Fruit fly (Drosophila melanogaster) S2 (cell line): ENCODE results near the gene ZIPIC.

Source experiments
- CG8478 ChIP-seq: fragments of >200 bp; optimal IDR thresholded peaks from 2 replicates; lab custom pipeline; 2018
- CTCF ChIP-seq, 2 experiments: fragments of >200 bp; optimal IDR thresholded peaks; 2 replicates each; lab custom pipeline; 2018

ZIPIC gene

DNA sequence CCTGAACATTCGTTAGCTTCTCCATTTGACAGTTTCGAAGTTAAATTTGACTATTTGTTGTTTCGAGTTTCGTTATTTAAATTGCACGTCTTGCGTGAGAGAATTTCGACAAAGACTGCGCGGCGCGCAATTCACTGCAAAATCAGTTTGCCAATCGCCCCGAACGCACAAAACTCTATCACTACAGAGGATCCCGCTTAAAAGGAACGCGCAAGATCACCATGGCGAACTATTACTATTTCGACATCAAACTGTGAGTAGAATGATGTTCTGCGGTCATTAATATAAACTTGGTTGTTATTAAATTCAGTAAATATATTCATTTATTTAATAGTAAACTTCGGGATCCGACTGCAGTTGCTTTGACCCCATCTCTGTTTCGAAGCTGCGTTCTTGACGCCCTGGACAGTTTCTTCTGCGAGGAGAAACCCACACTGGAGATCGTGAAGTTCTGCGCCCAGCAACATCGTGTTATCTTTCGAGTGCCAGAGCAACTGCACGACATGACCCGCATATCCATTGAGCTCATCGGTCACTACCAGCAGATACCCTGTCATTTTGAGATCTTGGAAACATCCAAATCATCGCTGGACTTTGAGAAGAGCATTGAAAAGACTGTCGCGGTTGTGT, 19.4 kb upstream of the ZIPIC start, which contains the start of the genes Rpp14b and spn-A:
Rpp14b (plus strand) TSS at position 43 of the 630 bp plus-strand sequence.
spn-A (minus strand) TSS at position 123 of the 630 bp plus-strand sequence.
- TF ChIP-seq CG8478 (lab: Kevin White, UChicago) (no peak), CTCF (optimal IDR thresholded peaks at IDR 0.05; lab: Kevin White, UChicago) (no peak)

- TF ChIP-seq CG8478 (lab: Kevin White, UChicago) (no peak), CTCF (optimal IDR thresholded peaks at IDR 0.05; lab: Kevin White, UChicago) (peak; percentile 10 to 43)
These were observed 15.9 kb upstream of the ZIPIC start, which contains the start of gene Jasper for dm6 chr3R:30052455-30053046. Jasper (plus strand) TSS chr3R:30052514.

DNA sequence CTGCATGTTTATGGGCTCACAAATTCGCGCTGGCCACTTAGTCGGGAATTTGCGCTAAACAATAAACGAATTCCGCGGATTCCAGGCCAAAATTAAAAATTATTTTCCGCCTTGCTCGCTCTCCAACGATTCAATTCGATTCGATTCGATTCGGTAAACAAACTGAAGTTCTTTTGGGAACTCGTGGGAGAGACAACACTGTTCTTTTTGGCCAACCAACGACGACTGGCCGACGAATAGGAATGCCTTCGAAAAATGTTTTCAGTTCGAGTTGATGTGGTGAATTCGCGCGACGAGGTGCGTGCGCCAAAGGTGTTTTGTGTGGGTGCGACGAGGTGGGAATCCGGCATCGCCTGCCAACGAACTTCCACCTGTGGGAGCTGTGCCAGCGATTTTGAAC, 15.3 kb upstream of the ZIPIC start, which contains the start of gene CG15528:
CG15528 (minus strand) TSS at position 180 of the 400 bp plus-strand sequence.
- TF ChIP-seq CTCF (optimal IDR thresholded peaks at IDR 0.05; lab: Kevin White, UChicago) (no peak), CG8478 (lab: Kevin White, UChicago) (no peak)

- TF ChIP-seq CG8478 (lab: Kevin White, UChicago) = no peak
- TF ChIP-seq CTCF (optimal IDR thresholded peaks at IDR 0.05; lab: Kevin White, UChicago) = no peak
These were observed 13.8 kb upstream of the ZIPIC start for dm6 chr3R:30050448-30050847.

DNA sequence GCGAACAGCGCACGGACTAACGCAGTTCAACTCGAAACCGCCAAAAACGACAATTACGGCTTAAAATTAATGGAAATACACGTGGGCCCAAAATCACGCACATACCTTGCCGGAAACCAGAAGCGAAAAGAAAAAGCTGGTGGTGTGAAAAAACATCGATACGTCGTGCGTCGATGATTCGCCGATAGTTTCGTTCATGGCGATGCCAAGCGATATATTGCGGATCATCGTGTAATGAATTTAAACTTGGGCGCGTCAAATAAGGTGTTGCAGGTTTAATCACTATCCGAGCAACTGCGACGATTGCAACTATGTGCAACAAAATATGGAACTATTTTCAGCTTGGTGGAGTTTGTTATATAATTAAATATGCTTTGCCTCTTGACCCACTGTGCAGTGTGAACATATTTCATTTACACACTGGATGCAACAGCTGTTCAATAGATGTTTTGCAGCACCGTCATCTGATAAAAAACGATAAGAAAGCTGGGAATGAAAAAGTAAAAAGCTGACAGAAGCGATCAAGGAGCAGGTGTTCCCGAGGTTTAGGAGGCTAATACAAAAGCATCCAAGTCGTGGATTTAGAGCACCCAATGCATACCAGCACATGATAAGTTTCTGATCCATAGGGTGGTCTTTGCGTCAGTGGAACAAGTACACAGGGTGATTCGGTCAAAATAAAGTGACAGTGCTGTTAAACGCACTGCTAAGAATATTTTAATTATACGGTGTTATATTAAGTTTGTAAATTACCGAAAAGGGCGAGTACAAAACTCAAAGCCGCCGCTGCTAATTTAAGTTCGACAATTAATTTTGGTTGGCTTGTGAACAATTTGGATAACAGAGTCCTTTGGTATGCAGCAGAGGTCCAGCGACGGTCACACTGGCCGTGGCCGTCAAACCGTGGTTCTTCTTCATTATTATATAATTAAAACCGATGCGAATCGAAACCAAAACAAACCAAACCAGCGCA, 9.6 kb upstream of the ZIPIC start, which contains the start of the genes RpL32 and CG7943:
RpL32 (minus strand) TSS at position 133 of the 973 bp plus-strand sequence.
CG7943 (plus strand) TSS at position 442 of the 973 bp plus-strand sequence.
- TF ChIP-seq CTCF (optimal IDR thresholded peaks at IDR 0.05; lab: Kevin White, UChicago) = peak in 1 of 2 experiments; percentile 41
- no peak for TF ChIP-seq CG8478 (lab: Kevin White, UChicago)

DNA sequence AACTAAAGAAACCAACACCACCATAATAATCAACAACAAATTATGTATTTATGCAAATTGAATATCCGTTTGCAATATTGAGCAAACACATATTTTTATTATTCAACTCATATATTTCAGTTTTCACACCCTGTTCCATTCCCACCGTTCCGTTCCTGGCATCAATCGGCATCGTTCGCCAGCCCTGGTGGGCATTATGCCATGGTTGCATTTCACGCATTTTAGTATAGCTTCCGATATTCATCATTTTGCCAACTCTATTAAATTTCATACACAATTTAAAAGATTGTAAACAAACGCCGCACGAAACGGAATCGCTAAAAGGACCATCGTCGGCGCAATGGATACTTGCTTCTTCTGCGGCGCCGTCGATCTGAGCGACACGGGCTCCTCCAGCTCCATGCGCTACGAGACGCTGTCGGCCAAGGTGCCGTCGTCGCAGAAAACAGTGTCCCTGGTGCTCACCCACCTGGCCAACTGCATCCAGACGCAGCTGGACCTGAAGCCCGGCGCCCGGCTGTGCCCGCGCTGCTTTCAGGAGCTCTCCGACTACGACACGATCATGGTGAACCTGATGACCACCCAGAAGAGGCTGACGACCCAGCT, 6.6 kb upstream of the ZIPIC start, which contains the start of gene Sry-delta:
Sry-delta (plus strand) TSS at position 203 of the 606 bp plus-strand sequence.
- TF ChIP-seq CG8478 (lab: Kevin White, UChicago) (no peak), CTCF (optimal IDR thresholded peaks at IDR 0.05; lab: Kevin White, UChicago) (peak; percentile 10 to 34)

DNA sequence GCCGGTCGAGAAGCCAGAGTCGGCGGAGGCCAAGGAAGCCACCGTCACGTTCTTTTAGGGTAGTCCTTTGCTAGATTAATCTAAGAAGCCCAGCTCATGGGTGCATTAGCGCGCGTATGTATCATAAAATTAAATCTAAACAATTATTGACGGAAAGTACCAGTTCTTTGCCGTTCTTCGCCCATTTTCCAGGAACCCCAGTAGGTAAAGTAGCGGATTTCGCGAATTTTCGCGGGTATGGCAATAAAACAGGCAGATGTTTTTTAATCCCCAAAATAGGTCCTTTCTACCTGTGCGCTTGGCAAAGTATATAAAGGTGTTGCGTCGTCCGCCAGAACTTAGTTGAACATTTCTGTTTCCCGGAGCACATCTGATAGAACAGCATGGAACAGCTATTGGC, 4.2 kb upstream of the ZIPIC start:
- TF ChIP-seq CTCF (optimal IDR thresholded peaks at IDR 0.05; lab: Kevin White, UChicago) = no peak
- TF ChIP-seq CG8478 (lab: Kevin White, UChicago) = no peak

- TF ChIP-seq CG8478 (lab: Kevin White, UChicago) (no peak), CTCF (optimal IDR thresholded peaks at IDR 0.05; lab: Kevin White, UChicago) (no peak)
These were observed 2.8 kb upstream of the ZIPIC start, which contains the start of the genes janA, Sry-alpha and Sry-beta for dm6 chr3R:30039494-30039893. janA (minus strand) TSS chr3R:30039533. Sry-alpha (plus strand) TSS chr3R:30039719. Sry-beta (plus strand) TSS chr3R:30039719.

dm6 chr3R:30038628-30039027, 2.0 kb upstream of the ZIPIC start, which contains the start of gene janB:
janB (minus strand) TSS chr3R:30038728.
- no peak for TF ChIP-seq CTCF (optimal IDR thresholded peaks at IDR 0.05; lab: Kevin White, UChicago)
- no peak for TF ChIP-seq CG8478 (lab: Kevin White, UChicago)

DNA sequence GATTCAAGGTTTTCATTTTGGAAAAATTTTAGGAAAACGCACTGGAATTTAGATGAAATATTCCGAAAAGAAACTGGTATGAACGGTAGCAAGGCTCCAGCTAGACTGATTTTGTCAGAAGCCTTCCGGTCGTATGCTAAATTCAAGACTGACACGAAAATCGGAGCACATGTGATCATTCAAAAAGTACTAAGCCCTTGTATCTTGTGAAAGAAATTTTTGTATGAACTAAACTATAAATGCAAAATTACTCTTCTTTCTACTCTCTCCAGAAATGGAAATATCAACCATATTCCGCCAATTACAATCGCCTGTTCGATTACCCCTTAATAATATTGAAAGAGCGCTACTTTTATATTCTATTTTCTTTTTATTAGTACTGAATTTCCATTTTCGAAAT, 960 bp upstream of the ZIPIC start, which contains the start of gene ocn:
ocn (minus strand) TSS at position 101 of the 400 bp plus-strand sequence.
- TF ChIP-seq CTCF (optimal IDR thresholded peaks at IDR 0.05; lab: Kevin White, UChicago) (no peak), CG8478 (lab: Kevin White, UChicago) (no peak)

DNA sequence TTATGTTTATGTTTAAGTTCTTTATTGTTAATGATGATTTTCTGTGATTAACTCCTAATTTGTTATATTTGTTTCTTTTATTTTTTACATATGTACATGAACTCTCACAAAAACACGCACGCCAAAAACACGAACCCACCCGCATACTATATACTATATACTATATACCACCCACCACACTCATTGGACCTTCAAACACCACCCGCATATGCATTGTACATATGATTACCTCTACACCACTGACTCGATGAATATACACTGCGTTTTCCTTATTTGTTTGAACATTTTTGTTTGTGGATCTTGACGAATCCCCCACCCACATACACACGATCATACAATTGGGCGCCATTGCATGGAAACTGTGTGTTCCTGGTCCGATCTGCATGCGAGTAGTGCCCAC, 4.4 kb downstream of the ZIPIC start:
- TF ChIP-seq CTCF (optimal IDR thresholded peaks at IDR 0.05; lab: Kevin White, UChicago) (no peak), CG8478 (lab: Kevin White, UChicago) (no peak)

- TF ChIP-seq CG8478 (lab: Kevin White, UChicago) (no peak), CTCF (optimal IDR thresholded peaks at IDR 0.05; lab: Kevin White, UChicago) (no peak)
These were observed 6.6 kb downstream of the ZIPIC start for dm6 chr3R:30030061-30030460.

- TF ChIP-seq CTCF (optimal IDR thresholded peaks at IDR 0.05; lab: Kevin White, UChicago) (no peak), CG8478 (lab: Kevin White, UChicago) (no peak)
These were observed 13.2 kb downstream of the ZIPIC start for dm6 chr3R:30023445-30023844.
